Worm (Caenorhabditis elegans): Measurements from ENCODE around the gene Y51A2B.2.

DNA sequence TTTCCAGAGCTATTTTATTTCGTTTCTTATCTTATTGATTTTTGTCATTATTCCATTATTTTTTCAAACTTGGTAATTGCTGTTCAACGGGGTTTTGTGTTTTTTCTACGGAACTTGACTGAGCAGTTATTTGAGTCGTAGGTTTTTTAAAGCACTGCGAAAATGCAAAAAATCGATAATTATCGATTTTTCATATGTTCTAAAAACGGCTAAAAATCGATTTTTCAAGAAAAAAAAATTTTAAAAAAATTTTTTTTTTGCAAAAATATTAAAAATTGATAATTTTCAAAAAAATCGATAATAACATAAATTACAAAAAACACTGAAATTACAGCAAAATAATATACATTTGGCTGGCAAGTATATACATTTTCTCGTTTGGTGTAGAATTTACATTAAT is 1.3 kb downstream of the Y51A2B.2 start:
- TF ChIP-seq K09A11.1 (tag; optimal IDR thresholded peaks at IDR 0.05; ENCODE audit: insufficient read depth), result no peak
- no peak for TF ChIP-seq nhr-11 (tag; optimal IDR thresholded peaks at IDR 0.05)
- no peak for TF ChIP-seq elt-4 (tag; optimal IDR thresholded peaks at IDR 0.05)
- TF ChIP-seq unc-3 (GFP tag; conservative IDR thresholded peaks at IDR 0.05), result no peak
- TF ChIP-seq unc-3 (tag; optimal IDR thresholded peaks at IDR 0.05), result no peak
- TF ChIP-seq Y22D7AL.16 (tag; optimal IDR thresholded peaks at IDR 0.05), result no peak
- TF ChIP-seq dve-1 (tag; optimal IDR thresholded peaks at IDR 0.05), result no peak
- no peak for TF ChIP-seq hlh-15 (tag; optimal IDR thresholded peaks at IDR 0.05)
- no peak for TF ChIP-seq ceh-19 (GFP tag; optimal IDR thresholded peaks at IDR 0.05)
- no peak for TF ChIP-seq ama-1 (optimal IDR thresholded peaks at IDR 0.05)
- TF ChIP-seq ceh-31 (tag; optimal IDR thresholded peaks at IDR 0.05), result no peak

Data from whole organism, late embryonic.